Worm (Caenorhabditis elegans) whole organism, early embryonic: ENCODE results near the gene T28C12.15.

ENCODE experiments used
- B0310.2 ChIP-seq: sonication (generic microtip); optimal IDR thresholded peaks from 2 replicates; lab custom pipeline; 2016; ENCODE audit warnings: mild to moderate bottlenecking, missing genetic modification characterization, missing compliant biosample characterization
- F13C5.2 ChIP-seq: sonication (generic microtip); optimal IDR thresholded peaks from 2 replicates; lab custom pipeline; 2017; ENCODE audit warnings: mild to moderate bottlenecking, missing genetic modification characterization, inconsistent platforms, missing compliant biosample characterization
- aly-1 ChIP-seq: sonication (generic microtip); optimal IDR thresholded peaks from 2 replicates; lab custom pipeline; 2016; ENCODE audit warnings: missing genetic modification characterization, missing compliant biosample characterization
- ama-1 ChIP-seq: fragments of 150-350 bp; optimal IDR thresholded peaks from 2 replicates; lab custom pipeline; 2014
- ceh-13 ChIP-seq: fragments of 200-800 bp; sonication (Bioruptor generic); optimal IDR thresholded peaks from 2 replicates; lab custom pipeline; 2018; ENCODE audit warnings: mild to moderate bottlenecking, missing genetic modification characterization, missing compliant biosample characterization
- ceh-36 ChIP-seq: sonication (generic microtip); optimal IDR thresholded peaks from 2 replicates; lab custom pipeline; 2016; ENCODE audit warnings: missing genetic modification characterization, inconsistent platforms, missing compliant biosample characterization
- ets-7 ChIP-seq: sonication (generic microtip); optimal IDR thresholded peaks from 2 replicates; lab custom pipeline; 2016; ENCODE audit warnings: missing genotype, missing genetic modification characterization, missing compliant biosample characterization
- flt-1 ChIP-seq: fragments of 200-800 bp; sonication (Bioruptor generic); IDR thresholded peaks from 2 replicates; pipeline ENCODE4 v1.3.6; 2022; ENCODE audit warnings: missing genetic modification characterization, missing compliant biosample characterization
- hmbx-1 ChIP-seq: sonication (generic microtip); optimal IDR thresholded peaks from 2 replicates; lab custom pipeline; 2016; ENCODE audit warnings: mild to moderate bottlenecking, missing genetic modification characterization, missing compliant biosample characterization
- hmg-4 ChIP-seq: fragments of 200-800 bp; sonication (Bioruptor generic); optimal IDR thresholded peaks from 2 replicates; lab custom pipeline; 2018; ENCODE audit warnings: mild to moderate bottlenecking, missing genetic modification characterization, missing compliant biosample characterization
- hnd-1 ChIP-seq: sonication (generic microtip); optimal IDR thresholded peaks from 2 replicates; lab custom pipeline; 2016; ENCODE audit warnings: missing genetic modification characterization, missing compliant biosample characterization
- pes-1 ChIP-seq: fragments of 200-800 bp; sonication (Bioruptor generic); IDR thresholded peaks from 2 replicates; pipeline ENCODE4 v1.3.6; 2022; ENCODE audit warnings: missing genetic modification reagents, missing genetic modification characterization, missing compliant biosample characterization
- scrt-1 ChIP-seq: fragments of 200-800 bp; sonication (Bioruptor generic); IDR thresholded peaks from 2 replicates; pipeline ENCODE4 v1.3.6; 2022; ENCODE audit warnings: missing genetic modification characterization, missing compliant biosample characterization
- sea-1 ChIP-seq: fragments of 200-800 bp; sonication (Bioruptor generic); conservative IDR thresholded peaks from 2 replicates; pipeline ENCODE4 v1.3.6; 2022; ENCODE audit warnings: missing genetic modification characterization, missing compliant biosample characterization
- tbx-11 ChIP-seq: fragments of 200-800 bp; sonication (Bioruptor generic); IDR thresholded peaks from 2 replicates; pipeline ENCODE4 v1.3.6; 2022; ENCODE audit warnings: missing genetic modification characterization, missing compliant biosample characterization
- tbx-37 ChIP-seq: fragments of 200-800 bp; sonication (Bioruptor generic); conservative IDR thresholded peaks from 2 replicates; pipeline ENCODE4 v1.3.6; 2022; ENCODE audit warnings: missing genetic modification reagents, missing genetic modification characterization, missing compliant biosample characterization
- tra-4 ChIP-seq: sonication (generic microtip); optimal IDR thresholded peaks from 2 replicates; lab custom pipeline; 2017; ENCODE audit warnings: missing genetic modification characterization, missing compliant biosample characterization

Gene T28C12.15

ce11 chrV:6322749-6323367 lies 1.3 kb upstream of the T28C12.15 start:
- TF ChIP-seq aly-1 (tag; lab: Kevin White, UChicago) (no peak), tra-4 (tag; lab: Kevin White, UChicago) (no peak), ceh-13 (GFP tag; lab: Kevin White, UChicago) (no peak), tbx-37 (GFP tag; lab: Robert Waterston, UW) (no peak), hnd-1 (tag; lab: Kevin White, UChicago) (no peak), ama-1 (lab: Kevin White, UChicago) (no peak), tbx-11 (GFP tag; lab: Robert Waterston, UW) (no peak), flt-1 (no peak), pes-1 (GFP tag; lab: Robert Waterston, UW) (no peak), hmg-4 (GFP tag; lab: Kevin White, UChicago) (no peak), scrt-1 (GFP tag; lab: Robert Waterston, UW) (no peak), B0310.2 (no peak), hmbx-1 (tag; lab: Kevin White, UChicago) (no peak), sea-1 (GFP tag; lab: Robert Waterston, UW) (no peak)

DNA sequence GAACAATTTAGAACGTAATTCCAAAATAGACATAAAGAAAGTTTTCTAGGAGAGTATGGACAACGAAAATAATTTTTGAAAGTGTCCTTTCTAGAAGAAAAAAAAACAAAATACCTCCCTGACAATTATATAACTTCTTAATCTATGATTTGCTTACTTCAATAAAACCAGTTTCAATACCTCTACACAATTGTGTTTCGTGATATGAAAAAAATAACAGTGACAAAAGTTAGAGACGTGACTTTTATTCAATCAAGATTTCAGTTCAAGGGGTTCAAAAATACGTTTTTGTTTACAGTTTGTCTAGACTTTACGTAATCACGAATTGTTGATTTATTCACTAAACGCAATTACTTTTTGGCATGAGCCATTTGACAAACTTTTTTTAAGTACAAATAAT lies 303 bp downstream of the T28C12.15 start:
- no peak for TF ChIP-seq hnd-1 (tag; lab: Kevin White, UChicago)
- no peak for TF ChIP-seq ama-1 (lab: Kevin White, UChicago)
- no peak for TF ChIP-seq ets-7 (tag; lab: Kevin White, UChicago)
- TF ChIP-seq tra-4 (tag; lab: Kevin White, UChicago): no peak
- TF ChIP-seq aly-1 (tag; lab: Kevin White, UChicago): no peak
- TF ChIP-seq ceh-13 (GFP tag; lab: Kevin White, UChicago): no peak

DNA sequence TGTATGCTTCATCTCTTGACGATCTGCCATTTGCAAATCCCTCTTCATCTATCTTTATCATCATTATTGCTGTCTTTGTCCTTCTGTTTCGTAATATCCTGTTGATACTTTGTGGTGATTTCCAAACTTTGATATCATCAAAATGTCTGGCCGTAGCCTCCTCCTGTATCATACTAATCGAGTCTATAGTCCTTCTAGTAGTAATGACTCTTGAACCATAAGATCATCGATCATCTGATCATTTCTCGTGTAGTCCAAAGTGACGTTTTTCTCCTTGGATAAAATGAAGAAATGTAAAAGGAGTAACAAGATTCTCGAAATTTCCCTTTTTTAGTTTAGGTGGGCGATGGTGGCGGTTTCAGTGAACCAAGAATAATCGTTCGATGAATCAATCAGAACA lies 2.2 kb downstream of the T28C12.15 start:
- TF ChIP-seq scrt-1 (GFP tag; lab: Robert Waterston, UW) (no peak), tra-4 (tag; lab: Kevin White, UChicago) (no peak), ets-7 (tag; lab: Kevin White, UChicago) (no peak), tbx-37 (GFP tag; lab: Robert Waterston, UW) (no peak), tbx-11 (GFP tag; lab: Robert Waterston, UW) (no peak), sea-1 (GFP tag; lab: Robert Waterston, UW) (no peak), F13C5.2 (tag; lab: Kevin White, UChicago) (no peak), aly-1 (tag; lab: Kevin White, UChicago) (no peak), ama-1 (lab: Kevin White, UChicago) (no peak), hmbx-1 (tag; lab: Kevin White, UChicago) (no peak), hnd-1 (tag; lab: Kevin White, UChicago) (no peak), flt-1 (no peak), pes-1 (GFP tag; lab: Robert Waterston, UW) (no peak), B0310.2 (no peak), ceh-13 (GFP tag; lab: Kevin White, UChicago) (no peak)

ce11 chrV:6317928-6318327 lies 3.7 kb downstream of the T28C12.15 start:
- TF ChIP-seq ceh-36 (tag; lab: Kevin White, UChicago): no peak
- TF ChIP-seq ets-7 (tag; lab: Kevin White, UChicago): no peak
- TF ChIP-seq tbx-11 (GFP tag; lab: Robert Waterston, UW): no peak
- TF ChIP-seq sea-1 (GFP tag; lab: Robert Waterston, UW): no peak
- TF ChIP-seq F13C5.2 (tag; lab: Kevin White, UChicago): no peak
- TF ChIP-seq pes-1 (GFP tag; lab: Robert Waterston, UW): no peak
- no peak for TF ChIP-seq hmbx-1 (tag; lab: Kevin White, UChicago)
- no peak for TF ChIP-seq tbx-37 (GFP tag; lab: Robert Waterston, UW)
- TF ChIP-seq flt-1: no peak
- TF ChIP-seq hnd-1 (tag; lab: Kevin White, UChicago): no peak
- TF ChIP-seq aly-1 (tag; lab: Kevin White, UChicago): no peak
- no peak for TF ChIP-seq scrt-1 (GFP tag; lab: Robert Waterston, UW)
- TF ChIP-seq hmg-4 (GFP tag; lab: Kevin White, UChicago): no peak
- TF ChIP-seq ama-1 (lab: Kevin White, UChicago): no peak
- TF ChIP-seq ceh-13 (GFP tag; lab: Kevin White, UChicago): no peak
- no peak for TF ChIP-seq B0310.2
- TF ChIP-seq tra-4 (tag; lab: Kevin White, UChicago): no peak

DNA sequence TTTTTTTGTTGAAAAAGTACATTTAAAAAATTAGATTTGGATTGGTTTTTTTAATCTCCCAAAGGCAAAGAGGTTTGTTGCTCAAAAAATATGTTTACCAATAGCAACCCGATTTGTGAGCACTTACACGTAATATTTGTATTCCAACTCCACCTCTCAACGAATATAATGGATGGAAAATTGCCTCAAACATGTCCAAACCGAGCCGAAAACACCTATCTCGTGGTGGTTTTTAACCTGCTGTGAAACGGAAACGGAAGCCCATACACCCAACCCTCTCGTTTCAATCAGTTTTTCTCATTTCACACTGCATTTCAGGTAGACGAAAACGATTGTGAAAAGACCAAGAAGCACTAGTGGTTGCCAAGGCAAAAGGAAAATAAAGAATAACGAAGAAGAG lies 5.0 kb downstream of the T28C12.15 start, which contains the start of gene cest-24:
TSS of gene cest-24 (plus strand) at position 301 of the 400 bp plus-strand sequence.
- TF ChIP-seq sea-1 (GFP tag; lab: Robert Waterston, UW) (no peak), hmg-4 (GFP tag; lab: Kevin White, UChicago) (no peak), tbx-37 (GFP tag; lab: Robert Waterston, UW) (no peak), ceh-36 (tag; lab: Kevin White, UChicago) (no peak), B0310.2 (no peak), hnd-1 (tag; lab: Kevin White, UChicago) (no peak), flt-1 (no peak), F13C5.2 (tag; lab: Kevin White, UChicago) (no peak), ets-7 (tag; lab: Kevin White, UChicago) (no peak), hmbx-1 (tag; lab: Kevin White, UChicago) (no peak), ama-1 (lab: Kevin White, UChicago) (no peak), tra-4 (tag; lab: Kevin White, UChicago) (no peak), scrt-1 (GFP tag; lab: Robert Waterston, UW) (no peak), ceh-13 (GFP tag; lab: Kevin White, UChicago) (no peak), aly-1 (tag; lab: Kevin White, UChicago) (no peak), tbx-11 (GFP tag; lab: Robert Waterston, UW) (no peak)

ce11 chrV:6311936-6312335 lies 9.6 kb downstream of the T28C12.15 start:
- TF ChIP-seq ama-1 (lab: Kevin White, UChicago) (no peak), ceh-13 (GFP tag; lab: Kevin White, UChicago) (no peak), ets-7 (tag; lab: Kevin White, UChicago) (no peak), ceh-36 (tag; lab: Kevin White, UChicago) (no peak), B0310.2 (no peak), hmbx-1 (tag; lab: Kevin White, UChicago) (no peak), tbx-11 (GFP tag; lab: Robert Waterston, UW) (no peak), sea-1 (GFP tag; lab: Robert Waterston, UW) (no peak), hnd-1 (tag; lab: Kevin White, UChicago) (no peak), aly-1 (tag; lab: Kevin White, UChicago) (no peak), F13C5.2 (tag; lab: Kevin White, UChicago) (no peak), flt-1 (no peak), pes-1 (GFP tag; lab: Robert Waterston, UW) (no peak), hmg-4 (GFP tag; lab: Kevin White, UChicago) (no peak), scrt-1 (GFP tag; lab: Robert Waterston, UW) (no peak), tra-4 (tag; lab: Kevin White, UChicago) (no peak), tbx-37 (GFP tag; lab: Robert Waterston, UW) (no peak)
